Worm (Caenorhabditis elegans) whole organism, L3 larva: ENCODE data around the gene madf-3.

ENCODE experiments used
- aly-2 ChIP-seq: fragments of 150-350 bp; optimal IDR thresholded peaks from 2 replicates; lab custom pipeline; 2014; ENCODE audit warnings: missing biosample characterization, missing genetic modification characterization
- elt-1 ChIP-seq: fragments of 150-350 bp; optimal IDR thresholded peaks from 2 replicates; lab custom pipeline; 2014; ENCODE audit warnings: missing biosample characterization, missing genetic modification characterization
- lsy-12 ChIP-seq: sonication (generic microtip); optimal IDR thresholded peaks from 2 replicates; lab custom pipeline; 2016; ENCODE audit warnings: mild to moderate bottlenecking, missing genetic modification characterization, missing compliant biosample characterization
- nfya-1 ChIP-seq: sonication (generic microtip); optimal IDR thresholded peaks from 2 replicates; lab custom pipeline; 2017; ENCODE audit warnings: missing genetic modification characterization, mild to moderate bottlenecking, missing compliant biosample characterization, antibody characterized with exemption, moderate library complexity; ENCODE audit not compliant: insufficient read depth
- nhr-25 ChIP-seq: sonication (generic microtip); optimal IDR thresholded peaks from 2 replicates; lab custom pipeline; 2017; ENCODE audit warnings: missing biosample characterization, missing genetic modification characterization
- pha-4 ChIP-seq: fragments of 150-350 bp; optimal IDR thresholded peaks from 2 replicates; lab custom pipeline; 2014; ENCODE audit warnings: missing biosample characterization, missing genetic modification reagents, missing genetic modification characterization
- skn-1 ChIP-seq: fragments of 150-350 bp; optimal IDR thresholded peaks from 2 replicates; lab custom pipeline; 2014; ENCODE audit warnings: missing biosample characterization, missing genetic modification characterization
- snpc-4 ChIP-seq: fragments of 150-350 bp; optimal IDR thresholded peaks from 2 replicates; lab custom pipeline; 2014; ENCODE audit warnings: missing biosample characterization, missing genetic modification characterization
- tbx-2 ChIP-seq: sonication (generic microtip); optimal IDR thresholded peaks from 2 replicates; lab custom pipeline; 2016; ENCODE audit warnings: mild to moderate bottlenecking, missing genetic modification characterization, missing compliant biosample characterization
- unc-62 ChIP-seq: fragments of 150-350 bp; sonication (generic microtip); optimal IDR thresholded peaks from 4 replicates; lab custom pipeline; 2014; ENCODE audit warnings: missing biosample characterization, missing genetic modification reagents, missing genetic modification characterization
- zag-1 ChIP-seq: fragments of 150-350 bp; optimal IDR thresholded peaks from 2 replicates; lab custom pipeline; 2014; ENCODE audit warnings: missing biosample characterization, missing genetic modification characterization

DNA sequence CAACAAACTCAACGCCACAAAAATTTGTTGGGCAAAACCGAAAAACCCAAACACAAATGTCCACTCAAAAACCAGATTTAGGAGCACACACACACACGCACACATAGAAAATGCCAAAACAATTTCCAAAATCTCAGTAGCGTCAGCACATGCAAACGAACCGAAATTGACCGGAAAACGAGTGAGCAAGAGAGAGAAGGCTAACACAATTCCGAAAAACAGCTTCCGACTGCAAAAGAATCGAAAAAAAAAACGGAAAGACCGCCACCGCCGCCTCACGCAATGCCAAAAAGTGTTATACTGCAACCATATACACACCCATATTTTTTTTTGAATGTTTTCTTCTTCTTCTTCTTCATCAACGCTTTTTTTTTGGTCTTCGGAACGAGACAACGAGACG is 42.7 kb upstream of the madf-3 start:
- no peak for TF ChIP-seq nhr-25
- no peak for TF ChIP-seq zag-1 (tag; lab: Kevin White, UChicago)
- no peak for TF ChIP-seq pha-4
- TF ChIP-seq nfya-1 (tag; lab: Kevin White, UChicago), result no peak
- no peak for TF ChIP-seq snpc-4 (tag; lab: Kevin White, UChicago)
- no peak for TF ChIP-seq tbx-2 (tag; lab: Kevin White, UChicago)
- TF ChIP-seq lsy-12 (tag; lab: Kevin White, UChicago), result no peak
- TF ChIP-seq aly-2 (tag; lab: Kevin White, UChicago), result no peak
- TF ChIP-seq unc-62 (GFP tag; lab: Kevin White, UChicago), result no peak
- no peak for TF ChIP-seq skn-1
- no peak for TF ChIP-seq elt-1 (tag; lab: Kevin White, UChicago)
